Worm (Caenorhabditis elegans) whole organism, L2 larva: ENCODE measurements around the gene F41E7.7.

ENCODE experiments used
- F13H6.1 ChIP-seq: sonication (generic microtip); optimal IDR thresholded peaks from 2 replicates; lab custom pipeline; 2016; ENCODE audit warnings: missing genetic modification characterization, missing compliant biosample characterization
- ceh-82 ChIP-seq: fragments of 150-350 bp; optimal IDR thresholded peaks from 2 replicates; lab custom pipeline; 2014; ENCODE audit warnings: missing biosample characterization, missing genetic modification characterization
- fos-1 ChIP-seq: fragments of 150-350 bp; optimal IDR thresholded peaks from 2 replicates; lab custom pipeline; 2014; ENCODE audit warnings: missing biosample characterization, missing genetic modification characterization
- lin-11 ChIP-seq: fragments of 150-350 bp; sonication (generic microtip); optimal IDR thresholded peaks from 2 replicates; lab custom pipeline; 2014; ENCODE audit warnings: missing biosample characterization, missing genetic modification characterization, inconsistent platforms, mixed read lengths
- lin-39 ChIP-seq: fragments of 150-350 bp; optimal IDR thresholded peaks from 2 replicates; lab custom pipeline; 2014; ENCODE audit warnings: missing biosample characterization, missing genetic modification reagents, missing genetic modification characterization
- nhr-10 ChIP-seq: sonication (generic microtip); optimal IDR thresholded peaks from 2 replicates; lab custom pipeline; 2017; ENCODE audit warnings: missing biosample characterization, missing genetic modification characterization
- nhr-77 ChIP-seq: fragments of 150-350 bp; optimal IDR thresholded peaks from 2 replicates; lab custom pipeline; 2014; ENCODE audit warnings: missing biosample characterization, missing genetic modification characterization
- snpc-4 ChIP-seq: fragments of 150-350 bp; optimal IDR thresholded peaks from 2 replicates; lab custom pipeline; 2014; ENCODE audit warnings: missing biosample characterization, missing genetic modification characterization

ce11 chrX:10310366-10310765 is 2.8 kb downstream of the F41E7.7 start, which contains the start of gene F41E7.6:
- TF ChIP-seq fos-1 (no peak), nhr-10 (tag; lab: Kevin White, UChicago) (no peak), F13H6.1 (tag; lab: Kevin White, UChicago) (no peak), ceh-82 (tag; lab: Kevin White, UChicago) (no peak), nhr-77 (tag; lab: Kevin White, UChicago) (no peak), lin-39 (no peak), snpc-4 (tag; lab: Kevin White, UChicago) (no peak), lin-11 (tag; lab: Kevin White, UChicago) (no peak)
